Fruit fly (Drosophila melanogaster): Measurements from ENCODE around the gene CG43335.

CG43335 gene

DNA sequence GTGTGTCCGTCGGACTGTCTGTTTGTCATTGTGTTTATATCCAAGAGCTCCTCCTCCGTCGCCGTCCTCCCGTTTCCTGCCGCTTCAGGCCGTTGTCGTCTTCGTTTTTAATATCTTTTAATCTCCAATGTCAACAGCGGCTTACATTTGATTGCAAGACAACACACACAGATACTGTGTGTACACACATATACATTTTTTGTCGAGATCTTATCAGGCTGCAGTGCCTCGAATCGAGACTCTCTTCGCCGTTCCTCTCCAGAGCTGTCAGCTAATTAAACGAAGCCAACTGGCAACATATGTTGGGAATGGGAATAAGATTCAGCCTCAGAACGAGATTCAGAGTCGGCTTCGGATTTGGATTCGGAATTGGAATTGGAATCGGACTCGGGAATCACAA lies 35.3 kb downstream of the CG43335 start (continued):
- TF ChIP-seq vvl (GFP tag; IDR thresholded peaks at IDR 0.05) = no peak
- no peak for TF ChIP-seq CG14441 (GFP tag; IDR thresholded peaks at IDR 0.05)
- TF ChIP-seq gcm2 (GFP tag; optimal IDR thresholded peaks at IDR 0.05) = no peak
- no peak for TF ChIP-seq CG3281 (GFP tag; optimal IDR thresholded peaks at IDR 0.05)
- TF ChIP-seq CG2712 (tag; optimal IDR thresholded peaks at IDR 0.05) = no peak
- TF ChIP-seq nerfin-2 (GFP tag; IDR thresholded peaks at IDR 0.05; ENCODE audit: partially characterized antibody) = no peak
- peak; percentile 85; the same call in 1 of the 2 replicates for TF ChIP-seq chm (GFP tag; IDR thresholded peaks at IDR 0.05)
- no peak for TF ChIP-seq Sox102F (GFP tag; optimal IDR thresholded peaks at IDR 0.05)
- no peak for TF ChIP-seq CG7271 (tag; optimal IDR thresholded peaks at IDR 0.05)
- TF ChIP-seq CG1233 (GFP tag; optimal IDR thresholded peaks at IDR 0.05) = peak; percentile 49
- TF ChIP-seq ems (GFP tag; optimal IDR thresholded peaks at IDR 0.05) = no peak
- TF ChIP-seq crol (GFP tag; IDR thresholded peaks at IDR 0.05) = no peak
- TF ChIP-seq sisA (GFP tag; IDR thresholded peaks at IDR 0.05) = no peak
- TF ChIP-seq sim (GFP tag; IDR thresholded peaks at IDR 0.05) = 0 out of 2 replicates have a peak, but pooled peaks have one; percentile 45
- no peak for TF ChIP-seq cwo (GFP tag; optimal IDR thresholded peaks at IDR 0.05)
- TF ChIP-seq maf-S (GFP tag; optimal IDR thresholded peaks at IDR 0.05) = no peak
- TF ChIP-seq h (optimal IDR thresholded peaks at IDR 0.05) = no peak
- peak; percentile 50 for TF ChIP-seq CG15601 (tag; optimal IDR thresholded peaks at IDR 0.05)
- no peak for TF ChIP-seq CG6791 (GFP tag; IDR thresholded peaks at IDR 0.05; ENCODE audit: partially characterized antibody)
- no peak for TF ChIP-seq tio (GFP tag; optimal IDR thresholded peaks at IDR 0.05)
- TF ChIP-seq E2f2 (GFP tag; IDR thresholded peaks at IDR 0.05) = no peak
- no peak for TF ChIP-seq CG1024 (GFP tag; IDR thresholded peaks at IDR 0.05)
- TF ChIP-seq CG3065 (GFP tag; optimal IDR thresholded peaks at IDR 0.05) = no peak
- no peak for TF ChIP-seq rib (GFP tag; IDR thresholded peaks at IDR 0.05)
- TF ChIP-seq ken (GFP tag; IDR thresholded peaks at IDR 0.05) = no peak
- TF ChIP-seq CG10654 (GFP tag; optimal IDR thresholded peaks at IDR 0.05) = no peak
- TF ChIP-seq CG3838 (GFP tag; optimal IDR thresholded peaks at IDR 0.05) = no peak
- no peak for TF ChIP-seq CG10147 (GFP tag; optimal IDR thresholded peaks at IDR 0.05)
- TF ChIP-seq emc (GFP tag; optimal IDR thresholded peaks at IDR 0.05) = no peak
- no peak for TF ChIP-seq CG10321 (GFP tag; IDR thresholded peaks at IDR 0.05)
- no peak for TF ChIP-seq CG16815 (GFP tag; optimal IDR thresholded peaks at IDR 0.05)
- no peak for TF ChIP-seq Antp (GFP tag; optimal IDR thresholded peaks at IDR 0.05)
- TF ChIP-seq Spps (tag; optimal IDR thresholded peaks at IDR 0.05) = no peak
- no peak for TF ChIP-seq pho (GFP tag; optimal IDR thresholded peaks at IDR 0.05)
- TF ChIP-seq CG13775 (GFP tag; optimal IDR thresholded peaks at IDR 0.05) = no peak
- TF ChIP-seq phol (tag; optimal IDR thresholded peaks at IDR 0.05) = no peak
- TF ChIP-seq CG7372 (GFP tag; IDR thresholded peaks at IDR 0.05) = no peak
- TF ChIP-seq CG34422 (GFP tag; IDR thresholded peaks at IDR 0.05) = no peak
- TF ChIP-seq CG18476 (GFP tag; optimal IDR thresholded peaks at IDR 0.05) = no peak
- peak; percentile 45 for TF ChIP-seq CG4707 (GFP tag; optimal IDR thresholded peaks at IDR 0.05)
- TF ChIP-seq CkIIα-i1 (GFP tag; IDR thresholded peaks at IDR 0.05) = no peak
- TF ChIP-seq Sox100B (GFP tag; optimal IDR thresholded peaks at IDR 0.05) = peak; percentile 5
- TF ChIP-seq org-1 (GFP tag; optimal IDR thresholded peaks at IDR 0.05) = no peak
- TF ChIP-seq Rx (GFP tag; IDR thresholded peaks at IDR 0.05) = no peak
- no peak for TF ChIP-seq ham (GFP tag; IDR thresholded peaks at IDR 0.05)
- no peak for TF ChIP-seq CG2116 (GFP tag; optimal IDR thresholded peaks at IDR 0.05)
- no peak for TF ChIP-seq CG30020 (tag; optimal IDR thresholded peaks at IDR 0.05)
- no peak for TF ChIP-seq croc (GFP tag; conservative IDR thresholded peaks at IDR 0.05)
- TF ChIP-seq pzg (GFP tag; optimal IDR thresholded peaks at IDR 0.05) = no peak
- no peak for TF ChIP-seq CG11456 (GFP tag; IDR thresholded peaks at IDR 0.05)
- no peak for TF ChIP-seq seq (GFP tag; IDR thresholded peaks at IDR 0.05)
- TF ChIP-seq ind (GFP tag; optimal IDR thresholded peaks at IDR 0.05) = no peak
- TF ChIP-seq psq (GFP tag; optimal IDR thresholded peaks at IDR 0.05) = no peak
- no peak for TF ChIP-seq p53 (GFP tag; optimal IDR thresholded peaks at IDR 0.05)
